Worm (Caenorhabditis elegans) whole organism, early embryonic: ENCODE data around the gene F49H12.4.
A peak's percentile ranks its signal among the peaks of the same experiment; 100 is the strongest.

Source experiments
- B0310.2 ChIP-seq: sonication (generic microtip); optimal IDR thresholded peaks from 2 replicates; lab custom pipeline; 2016; ENCODE audit warnings: mild to moderate bottlenecking, missing genetic modification characterization, missing compliant biosample characterization
- F13C5.2 ChIP-seq: sonication (generic microtip); optimal IDR thresholded peaks from 2 replicates; lab custom pipeline; 2017; ENCODE audit warnings: mild to moderate bottlenecking, missing genetic modification characterization, inconsistent platforms, missing compliant biosample characterization
- aly-1 ChIP-seq: sonication (generic microtip); optimal IDR thresholded peaks from 2 replicates; lab custom pipeline; 2016; ENCODE audit warnings: missing genetic modification characterization, missing compliant biosample characterization
- ama-1 ChIP-seq: fragments of 150-350 bp; optimal IDR thresholded peaks from 2 replicates; lab custom pipeline; 2014
- ceh-13 ChIP-seq: fragments of 200-800 bp; sonication (Bioruptor generic); optimal IDR thresholded peaks from 2 replicates; lab custom pipeline; 2018; ENCODE audit warnings: mild to moderate bottlenecking, missing genetic modification characterization, missing compliant biosample characterization
- ceh-36 ChIP-seq: sonication (generic microtip); optimal IDR thresholded peaks from 2 replicates; lab custom pipeline; 2016; ENCODE audit warnings: missing genetic modification characterization, inconsistent platforms, missing compliant biosample characterization
- ets-7 ChIP-seq: sonication (generic microtip); optimal IDR thresholded peaks from 2 replicates; lab custom pipeline; 2016; ENCODE audit warnings: missing genotype, missing genetic modification characterization, missing compliant biosample characterization
- flt-1 ChIP-seq: fragments of 200-800 bp; sonication (Bioruptor generic); IDR thresholded peaks from 2 replicates; pipeline ENCODE4 v1.3.6; 2022; ENCODE audit warnings: missing genetic modification characterization, missing compliant biosample characterization
- hmbx-1 ChIP-seq: sonication (generic microtip); optimal IDR thresholded peaks from 2 replicates; lab custom pipeline; 2016; ENCODE audit warnings: mild to moderate bottlenecking, missing genetic modification characterization, missing compliant biosample characterization
- hmg-4 ChIP-seq: fragments of 200-800 bp; sonication (Bioruptor generic); optimal IDR thresholded peaks from 2 replicates; lab custom pipeline; 2018; ENCODE audit warnings: mild to moderate bottlenecking, missing genetic modification characterization, missing compliant biosample characterization
- hnd-1 ChIP-seq: sonication (generic microtip); optimal IDR thresholded peaks from 2 replicates; lab custom pipeline; 2016; ENCODE audit warnings: missing genetic modification characterization, missing compliant biosample characterization
- pes-1 ChIP-seq: fragments of 200-800 bp; sonication (Bioruptor generic); IDR thresholded peaks from 2 replicates; pipeline ENCODE4 v1.3.6; 2022; ENCODE audit warnings: missing genetic modification reagents, missing genetic modification characterization, missing compliant biosample characterization
- scrt-1 ChIP-seq: fragments of 200-800 bp; sonication (Bioruptor generic); IDR thresholded peaks from 2 replicates; pipeline ENCODE4 v1.3.6; 2022; ENCODE audit warnings: missing genetic modification characterization, missing compliant biosample characterization
- sea-1 ChIP-seq: fragments of 200-800 bp; sonication (Bioruptor generic); conservative IDR thresholded peaks from 2 replicates; pipeline ENCODE4 v1.3.6; 2022; ENCODE audit warnings: missing genetic modification characterization, missing compliant biosample characterization
- tbx-11 ChIP-seq: fragments of 200-800 bp; sonication (Bioruptor generic); IDR thresholded peaks from 2 replicates; pipeline ENCODE4 v1.3.6; 2022; ENCODE audit warnings: missing genetic modification characterization, missing compliant biosample characterization
- tbx-37 ChIP-seq: fragments of 200-800 bp; sonication (Bioruptor generic); conservative IDR thresholded peaks from 2 replicates; pipeline ENCODE4 v1.3.6; 2022; ENCODE audit warnings: missing genetic modification reagents, missing genetic modification characterization, missing compliant biosample characterization
- tra-4 ChIP-seq: sonication (generic microtip); optimal IDR thresholded peaks from 2 replicates; lab custom pipeline; 2017; ENCODE audit warnings: missing genetic modification characterization, missing compliant biosample characterization

F49H12.4 gene

ce11 chrX:2094094-2094493 is 14.5 kb downstream of the F49H12.4 start:
- TF ChIP-seq flt-1 (GFP tag; lab: Robert Waterston, UW): no peak
- no peak for TF ChIP-seq scrt-1 (GFP tag; lab: Robert Waterston, UW)
- TF ChIP-seq hnd-1: no peak
- no peak for TF ChIP-seq tra-4

- TF ChIP-seq ceh-36 (tag; lab: Kevin White, UChicago): no peak
- no peak for TF ChIP-seq ama-1 (lab: Kevin White, UChicago)
- no peak for TF ChIP-seq tbx-11 (GFP tag; lab: Robert Waterston, UW)
- no peak for TF ChIP-seq F13C5.2
- TF ChIP-seq ceh-13 (GFP tag; lab: Kevin White, UChicago): no peak
- no peak for TF ChIP-seq tbx-37 (GFP tag; lab: Robert Waterston, UW)
- TF ChIP-seq flt-1 (GFP tag; lab: Robert Waterston, UW): no peak
- no peak for TF ChIP-seq hmbx-1
- no peak for TF ChIP-seq aly-1
- TF ChIP-seq scrt-1 (GFP tag; lab: Robert Waterston, UW): no peak
Measured at ce11 chrX:2096804-2097203, 17.2 kb downstream of the F49H12.4 start, which contains the start of gene T21D9.2. T21D9.2 (minus strand) TSS chrX:2096904.

DNA sequence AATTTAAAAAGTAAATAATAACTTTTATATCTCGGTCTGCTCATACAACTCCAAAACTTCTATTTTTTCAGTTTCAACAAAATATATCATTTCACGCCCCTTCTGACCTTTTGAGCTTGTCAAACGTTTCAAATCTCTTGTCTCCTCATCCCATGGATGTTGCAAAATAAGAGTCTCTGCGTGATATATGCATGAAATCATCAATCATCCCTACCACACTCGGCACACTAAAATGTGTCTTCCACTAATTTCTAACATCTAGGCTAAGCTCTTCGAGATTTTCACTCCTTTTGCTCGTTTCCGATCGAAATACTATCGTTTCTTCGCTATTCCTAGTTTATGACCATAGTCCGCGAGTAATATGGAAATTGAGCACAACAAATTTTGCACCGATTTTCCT is 19.4 kb downstream of the F49H12.4 start:
- TF ChIP-seq hnd-1 (no peak), ets-7 (tag; lab: Kevin White, UChicago) (no peak), B0310.2 (no peak), sea-1 (GFP tag; lab: Robert Waterston, UW) (no peak), F13C5.2 (no peak), aly-1 (no peak), tbx-37 (GFP tag; lab: Robert Waterston, UW) (no peak), ceh-36 (tag; lab: Kevin White, UChicago) (no peak), tra-4 (no peak), ceh-13 (GFP tag; lab: Kevin White, UChicago) (no peak), pes-1 (GFP tag; lab: Robert Waterston, UW) (no peak), hmg-4 (no peak), flt-1 (GFP tag; lab: Robert Waterston, UW) (no peak), tbx-11 (GFP tag; lab: Robert Waterston, UW) (no peak), hmbx-1 (no peak), scrt-1 (GFP tag; lab: Robert Waterston, UW) (no peak), ama-1 (lab: Kevin White, UChicago) (no peak)

DNA sequence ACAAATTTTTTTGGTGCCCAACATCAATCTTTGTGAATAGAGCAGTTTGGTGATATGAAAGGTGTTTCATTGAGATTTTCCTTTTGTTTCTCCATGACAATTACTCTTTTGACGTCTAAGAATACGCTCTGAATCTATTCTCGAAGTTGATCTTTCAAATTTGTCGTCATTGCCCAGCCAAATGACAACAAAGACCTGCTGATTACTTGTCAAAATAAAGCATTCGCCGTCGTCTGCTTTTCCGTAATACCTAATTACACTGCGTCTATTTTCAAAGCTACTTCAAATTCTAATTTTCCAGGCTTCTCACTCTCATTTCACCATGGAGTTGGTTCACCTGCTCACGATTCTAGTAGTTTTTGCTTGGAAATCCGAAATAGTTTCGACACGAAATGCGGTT is 25.7 kb downstream of the F49H12.4 start, which contains the start of gene F53B1.3:
F53B1.3 (plus strand) TSS at position 301 of the 400 bp plus-strand sequence.
- TF ChIP-seq tra-4 (no peak), ama-1 (lab: Kevin White, UChicago) (no peak)

ce11 chrX:2107414-2107813 is 27.8 kb downstream of the F49H12.4 start:
- TF ChIP-seq hnd-1 (no peak), flt-1 (GFP tag; lab: Robert Waterston, UW) (no peak), ceh-36 (tag; lab: Kevin White, UChicago) (no peak), pes-1 (GFP tag; lab: Robert Waterston, UW) (no peak), B0310.2 (no peak), tbx-37 (GFP tag; lab: Robert Waterston, UW) (no peak), scrt-1 (GFP tag; lab: Robert Waterston, UW) (no peak), hmbx-1 (no peak), sea-1 (GFP tag; lab: Robert Waterston, UW) (no peak), ceh-13 (GFP tag; lab: Kevin White, UChicago) (no peak)

DNA sequence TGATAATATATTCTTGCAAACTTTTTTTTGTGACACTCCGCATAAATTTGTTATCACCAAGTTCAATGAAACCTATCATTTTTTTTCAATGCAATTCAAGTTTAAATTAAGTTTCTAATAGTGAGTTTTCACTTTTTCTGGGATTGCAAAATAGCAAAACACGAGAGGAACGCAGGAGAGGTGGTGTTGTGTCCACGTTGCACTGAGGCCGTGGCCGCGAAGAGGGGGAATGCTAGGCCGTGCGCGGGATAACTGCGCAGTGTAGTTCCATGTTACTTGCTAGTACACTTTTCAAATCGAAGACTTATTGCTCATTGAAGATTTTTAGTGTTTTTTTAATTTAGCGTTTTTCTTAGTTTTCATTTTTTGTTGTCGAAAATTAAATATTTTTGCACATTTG is 28.5 kb downstream of the F49H12.4 start:
- TF ChIP-seq scrt-1 (GFP tag; lab: Robert Waterston, UW) (no peak), tbx-11 (GFP tag; lab: Robert Waterston, UW) (0 out of 2 replicates have a peak, but pooled peaks have one; percentile 8), ama-1 (lab: Kevin White, UChicago) (no peak), sea-1 (GFP tag; lab: Robert Waterston, UW) (0 out of 2 replicates have a peak, but pooled peaks have one; percentile 16), tbx-37 (GFP tag; lab: Robert Waterston, UW) (0 out of 2 replicates have a peak, but pooled peaks have one; percentile 23)

- TF ChIP-seq ama-1 (lab: Kevin White, UChicago) (no peak), scrt-1 (GFP tag; lab: Robert Waterston, UW) (no peak), pes-1 (GFP tag; lab: Robert Waterston, UW) (no peak), ceh-36 (tag; lab: Kevin White, UChicago) (no peak), tbx-11 (GFP tag; lab: Robert Waterston, UW) (no peak), tbx-37 (GFP tag; lab: Robert Waterston, UW) (no peak), aly-1 (no peak), F13C5.2 (no peak), tra-4 (no peak)
Measured at ce11 chrX:2108682-2109081, 29.0 kb downstream of the F49H12.4 start, which contains the start of gene F53B1.2. F53B1.2 (plus strand) TSS chrX:2108982.

DNA sequence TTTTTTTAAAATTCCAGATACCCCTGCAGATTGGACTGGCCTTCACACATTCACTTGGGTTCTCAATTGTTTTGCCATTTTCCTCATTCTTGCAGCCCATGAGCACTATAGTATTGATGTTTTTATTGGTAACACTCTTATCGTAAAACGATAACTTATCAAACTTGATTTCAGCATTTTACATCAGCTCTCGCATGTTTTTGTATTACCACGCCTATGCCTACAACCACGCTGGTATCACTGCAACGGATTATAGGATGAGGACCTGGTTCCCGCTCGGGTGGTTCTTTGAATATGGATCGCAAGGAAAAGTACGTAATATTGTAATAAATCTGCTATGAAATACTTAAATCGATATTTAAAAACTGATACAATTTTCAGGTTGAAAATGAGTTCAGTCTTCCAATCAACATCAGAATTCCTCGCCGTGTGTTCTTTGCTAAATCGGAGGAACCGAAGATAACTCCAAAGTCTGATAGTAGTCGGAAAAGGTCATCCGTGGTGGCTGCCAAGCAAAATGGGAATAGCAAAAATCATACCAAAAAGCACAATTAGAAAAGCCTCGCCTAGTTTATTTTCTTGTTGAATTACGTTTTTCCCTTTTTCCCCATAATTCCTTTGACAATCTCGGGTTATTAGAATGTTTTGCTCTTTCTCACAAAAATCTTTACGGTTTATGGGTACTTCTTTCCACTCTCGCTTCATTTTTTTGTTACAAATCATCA is 31.1 kb downstream of the F49H12.4 start:
- TF ChIP-seq pes-1 (GFP tag; lab: Robert Waterston, UW) (no peak), ama-1 (lab: Kevin White, UChicago) (no peak), tra-4 (no peak), F13C5.2 (no peak), hmbx-1 (no peak), ceh-13 (GFP tag; lab: Kevin White, UChicago) (no peak), ets-7 (tag; lab: Kevin White, UChicago) (no peak), sea-1 (GFP tag; lab: Robert Waterston, UW) (no peak)
